Worm (Caenorhabditis elegans) whole organism, L1 larva: ENCODE results near the gene F56C3.7.
A peak's percentile ranks its signal among the peaks of the same experiment; 100 is the strongest.

Source experiments
- Y116A8C.19 ChIP-seq: sonication (generic microtip); optimal IDR thresholded peaks from 2 replicates; lab custom pipeline; 2016; ENCODE audit warnings: missing compliant biosample characterization, missing genetic modification characterization, borderline replicate concordance
- alr-1 ChIP-seq: fragments of 200-800 bp; sonication (Bioruptor generic); optimal IDR thresholded peaks from 2 replicates; lab custom pipeline; 2018; ENCODE audit warnings: borderline replicate concordance, mild to moderate bottlenecking, missing genetic modification characterization, missing compliant biosample characterization
- ceh-82 ChIP-seq, 3 experiments: fragments of 150-350 bp in 1 of 3; sonication (generic microtip) in 2 of 3; optimal IDR thresholded peaks; 2 replicates each; lab custom pipeline; 2014 to 2017; ENCODE audit warnings: missing biosample characterization in 3 of 3, missing genetic modification characterization in 3 of 3
- egl-27 ChIP-seq, 2 experiments: fragments of 150-350 bp in 1 of 2; sonication (generic microtip); optimal IDR thresholded peaks; 3 replicates each; lab custom pipeline; 2017 to 2018; ENCODE audit warnings: missing biosample characterization in 2 of 2, missing genetic modification characterization in 2 of 2, missing genetic modification reagents in 2 of 2
- elt-3 ChIP-seq, 6 experiments: fragments of 150-350 bp in 1 of 6; sonication (generic microtip); optimal IDR thresholded peaks; 2 replicates each; lab custom pipeline; 2017 to 2018; ENCODE audit warnings: missing biosample characterization in 6 of 6, missing genetic modification characterization in 6 of 6, inconsistent platforms in 1 of 6
- fkh-10 ChIP-seq: sonication (generic microtip); optimal IDR thresholded peaks from 2 replicates; lab custom pipeline; 2017; ENCODE audit warnings: missing biosample characterization, missing genetic modification reagents, missing genetic modification characterization
- fkh-4 ChIP-seq: sonication (generic microtip); optimal IDR thresholded peaks from 2 replicates; lab custom pipeline; 2016; ENCODE audit warnings: missing compliant biosample characterization, missing genetic modification characterization, borderline replicate concordance
- lsy-2 ChIP-seq, 2 experiments: fragments of 150-350 bp; optimal IDR thresholded peaks; 2 replicates each; lab custom pipeline; 2014; ENCODE audit warnings: missing biosample characterization in 2 of 2, missing genetic modification characterization in 2 of 2
- mab-9 ChIP-seq: fragments of 200-800 bp; sonication (Bioruptor generic); IDR thresholded peaks from 2 replicates; pipeline ENCODE4 v1.3.6; 2022; ENCODE audit warnings: missing genetic modification reagents, missing genetic modification characterization, missing compliant biosample characterization
- nhr-11 ChIP-seq: fragments of 150-350 bp; optimal IDR thresholded peaks from 2 replicates; lab custom pipeline; 2014; ENCODE audit warnings: missing biosample characterization, missing genetic modification characterization
- nhr-12 ChIP-seq: sonication (generic microtip); optimal IDR thresholded peaks from 2 replicates; lab custom pipeline; 2017; ENCODE audit warnings: missing biosample characterization, missing genetic modification characterization
- rnt-1 ChIP-seq: sonication (generic microtip); optimal IDR thresholded peaks from 2 replicates; lab custom pipeline; 2016; ENCODE audit warnings: mild to moderate bottlenecking, missing genetic modification characterization, moderate library complexity, missing compliant biosample characterization
- sox-4 ChIP-seq: sonication (generic microtip); optimal IDR thresholded peaks from 2 replicates; lab custom pipeline; 2016; ENCODE audit warnings: missing genetic modification characterization, missing compliant biosample characterization

F56C3.7 gene

DNA sequence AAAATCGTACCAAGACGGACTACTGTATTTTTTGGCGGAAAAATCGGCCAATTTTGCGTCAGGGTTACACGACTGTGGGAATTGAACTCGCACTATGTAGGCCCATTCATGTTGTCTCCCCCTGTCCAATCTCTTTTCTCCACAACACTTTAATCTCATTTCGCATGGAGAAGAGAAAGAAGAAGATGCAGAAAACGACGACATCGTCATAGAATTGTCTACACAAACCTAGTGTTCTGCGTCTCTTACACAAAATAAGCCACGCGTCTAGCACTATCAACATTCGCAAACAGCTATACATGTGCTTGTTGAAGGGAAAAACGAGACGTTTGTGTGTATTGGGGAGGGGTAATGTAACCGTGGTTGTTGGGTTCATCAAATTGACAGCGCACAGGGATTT, 47.6 kb downstream of the F56C3.7 start (continued):
- TF ChIP-seq sox-4 (tag; lab: Kevin White, UChicago) (peak; percentile 50), egl-27 (tag; optimal IDR thresholded peaks at IDR 0.05; lab: Kevin White, UChicago) (no peak), fkh-10 (peak; percentile 97), nhr-12 (tag; lab: Kevin White, UChicago) (no peak), elt-3 (tag; optimal IDR thresholded peaks at IDR 0.05; lab: Kevin White, UChicago) (peak in 5 of 6 experiments; percentile 24 to 85 (median 70)), alr-1 (tag; lab: Kevin White, UChicago) (no peak), mab-9 (peak; percentile 67), ceh-82 (tag; optimal IDR thresholded peaks at IDR 0.05; lab: Kevin White, UChicago) (peak; percentile 67 to 91 (median 76))

DNA sequence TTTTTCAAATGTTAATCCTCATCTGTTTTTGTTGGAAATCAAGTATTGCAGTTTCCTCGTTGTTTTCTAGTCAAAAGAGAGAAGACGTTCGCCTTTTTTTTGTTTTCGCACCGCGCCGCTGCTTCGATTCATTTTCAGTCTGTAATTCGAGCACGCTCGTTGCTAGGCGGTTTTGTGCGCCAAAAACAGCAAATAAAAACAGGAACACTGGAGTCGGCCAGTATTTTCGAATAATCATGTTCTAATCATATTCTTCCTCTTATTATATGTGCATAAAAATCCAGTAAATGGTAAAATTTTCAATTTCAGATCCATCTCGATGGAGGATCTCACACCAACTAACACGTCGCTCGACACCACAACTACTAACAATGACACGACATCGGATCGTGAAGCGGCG, 49.5 kb downstream of the F56C3.7 start, which contains the start of gene pdk-1:
pdk-1 (plus strand) TSS at position 301 of the 400 bp plus-strand sequence.
- TF ChIP-seq fkh-4 (tag; lab: Kevin White, UChicago), result no peak
- TF ChIP-seq Y116A8C.19 (tag; lab: Kevin White, UChicago), result no peak
- no peak for TF ChIP-seq nhr-11 (tag; lab: Kevin White, UChicago)
- TF ChIP-seq lsy-2 (tag; optimal IDR thresholded peaks at IDR 0.05; lab: Kevin White, UChicago), result no peak
- no peak for TF ChIP-seq rnt-1
